Fruit fly (Drosophila melanogaster) whole organism, embryonic: Measurements from ENCODE around the gene dob.

Source experiments
- ATbp ChIP-seq: fragments of 200-800 bp; sonication (Bioruptor generic); optimal IDR thresholded peaks from 2 replicates; lab custom pipeline; 2017; ENCODE audit warnings: missing biosample characterization, mild to moderate bottlenecking, missing genetic modification characterization, missing genetic modification reagents
- Abd-B ChIP-seq: fragments of 200-800 bp; sonication (Bioruptor generic); optimal IDR thresholded peaks from 2 replicates; lab custom pipeline; 2018; ENCODE audit warnings: missing biosample characterization, mild to moderate bottlenecking, missing genetic modification characterization, moderate library complexity
- CG1024 ChIP-seq: fragments of 200-800 bp; sonication (Bioruptor generic); IDR thresholded peaks from 2 replicates; pipeline ENCODE4 v1.3.6; 2022; ENCODE audit warnings: missing biosample characterization, missing genetic modification characterization
- CG10654 ChIP-seq: fragments of 200-800 bp; sonication (Bioruptor generic); optimal IDR thresholded peaks from 2 replicates; lab custom pipeline; 2016; ENCODE audit warnings: missing biosample characterization, missing genetic modification characterization
- CG11456 ChIP-seq: fragments of 200-800 bp; sonication (Bioruptor generic); IDR thresholded peaks from 3 replicates; pipeline ENCODE4 v1.3.6; 2022; ENCODE audit warnings: missing biosample characterization, missing genetic modification characterization
- CG12299 ChIP-seq: fragments of 200-800 bp; sonication (Bioruptor generic); optimal IDR thresholded peaks from 2 replicates; lab custom pipeline; 2018; ENCODE audit warnings: missing biosample characterization, mild to moderate bottlenecking, missing genetic modification characterization
- CG13123 ChIP-seq: fragments of 200-800 bp; sonication (Bioruptor generic); optimal IDR thresholded peaks from 2 replicates; lab custom pipeline; 2016; ENCODE audit warnings: missing biosample characterization, missing genetic modification characterization
- CG13775 ChIP-seq: fragments of 200-800 bp; sonication (Bioruptor generic); optimal IDR thresholded peaks from 3 replicates; lab custom pipeline; 2017; ENCODE audit warnings: missing biosample characterization, mild to moderate bottlenecking, missing genetic modification characterization
- CG14014 ChIP-seq: fragments of 200-800 bp; sonication (Bioruptor generic); IDR thresholded peaks from 2 replicates; pipeline ENCODE4 v1.3.6; 2022; ENCODE audit warnings: missing biosample characterization, missing genetic modification characterization
- CG15011 ChIP-seq: fragments of 200-800 bp; sonication (Bioruptor generic); optimal IDR thresholded peaks from 3 replicates; lab custom pipeline; 2018; ENCODE audit warnings: missing biosample characterization, mild to moderate bottlenecking, missing genetic modification characterization
- CG17568 ChIP-seq: fragments of 200-800 bp; sonication (Bioruptor generic); optimal IDR thresholded peaks from 2 replicates; lab custom pipeline; 2018; ENCODE audit warnings: missing biosample characterization, mild to moderate bottlenecking, missing genetic modification characterization, moderate library complexity
- CG17912 ChIP-seq: fragments of 200-800 bp; sonication (Bioruptor generic); optimal IDR thresholded peaks from 2 replicates; lab custom pipeline; 2018; ENCODE audit warnings: missing biosample characterization, mild to moderate bottlenecking, missing genetic modification characterization
- CG18262 ChIP-seq: fragments of 200-800 bp; optimal IDR thresholded peaks from 3 replicates; lab custom pipeline; 2019; ENCODE audit warnings: missing biosample characterization, mild to moderate bottlenecking, missing genetic modification characterization, moderate library complexity
- CG1832 ChIP-seq: fragments of 200-800 bp; sonication (Bioruptor generic); optimal IDR thresholded peaks from 2 replicates; lab custom pipeline; 2017; ENCODE audit warnings: missing biosample characterization, mild to moderate bottlenecking, missing genetic modification characterization, inconsistent platforms
- CG18476 ChIP-seq: fragments of 200-800 bp; sonication (Bioruptor generic); optimal IDR thresholded peaks from 2 replicates; lab custom pipeline; 2016; ENCODE audit warnings: missing biosample characterization, mild to moderate bottlenecking, missing genetic modification characterization
- CG32772 ChIP-seq: fragments of 200-800 bp; sonication (Bioruptor generic); IDR thresholded peaks from 2 replicates; pipeline ENCODE4 v1.3.6; 2022; ENCODE audit warnings: missing biosample characterization, missing genetic modification characterization
- CG34376 ChIP-seq: fragments of 200-800 bp; sonication (Bioruptor generic); optimal IDR thresholded peaks from 2 replicates; lab custom pipeline; 2018; ENCODE audit warnings: missing biosample characterization, mild to moderate bottlenecking, missing genetic modification characterization
- CG4328 ChIP-seq: fragments of 200-800 bp; sonication (Bioruptor generic); optimal IDR thresholded peaks from 3 replicates; lab custom pipeline; 2017; ENCODE audit warnings: missing biosample characterization, missing genetic modification reagents, missing genetic modification characterization
- CG5953 ChIP-seq: fragments of 200-800 bp; sonication (Bioruptor generic); IDR thresholded peaks from 2 replicates; pipeline ENCODE4 v1.3.6; 2022; ENCODE audit warnings: missing biosample characterization, missing genetic modification characterization
- CG6854 ChIP-seq: fragments of 200-800 bp; sonication (Bioruptor generic); optimal IDR thresholded peaks from 3 replicates; lab custom pipeline; 2017; ENCODE audit warnings: missing biosample characterization, mild to moderate bottlenecking, missing genetic modification characterization
- CG8478 ChIP-seq: fragments of >200 bp; optimal IDR thresholded peaks from 2 replicates; lab custom pipeline; 2018
- CG9437 ChIP-seq: fragments of 200-800 bp; sonication (Bioruptor generic); optimal IDR thresholded peaks from 2 replicates; lab custom pipeline; 2018; ENCODE audit warnings: missing biosample characterization, mild to moderate bottlenecking, missing genetic modification characterization
- CrebB ChIP-seq: fragments of 200-800 bp; sonication (Bioruptor generic); optimal IDR thresholded peaks from 3 replicates; lab custom pipeline; 2018; ENCODE audit warnings: missing biosample characterization, mild to moderate bottlenecking, missing genetic modification characterization
- HLH3B ChIP-seq: fragments of 200-800 bp; sonication (Bioruptor generic); IDR thresholded peaks from 2 replicates; pipeline ENCODE4 v1.3.6; 2022; ENCODE audit warnings: missing biosample characterization, missing genetic modification characterization
- Hmr ChIP-seq: fragments of 200-800 bp; sonication (Bioruptor generic); optimal IDR thresholded peaks from 3 replicates; lab custom pipeline; 2017; ENCODE audit warnings: mild to moderate bottlenecking, missing biosample characterization, missing genetic modification reagents, missing genetic modification characterization
- Med ChIP-seq: fragments of 200-800 bp; sonication (Bioruptor generic); peaks from one replicate; lab custom pipeline; 2016; ENCODE audit warnings: missing biosample characterization, missing genetic modification characterization, mild to moderate bottlenecking, inconsistent platforms, moderate library complexity
- NK7.1 ChIP-seq: fragments of 200-800 bp; sonication (Bioruptor generic); optimal IDR thresholded peaks from 3 replicates; lab custom pipeline; 2016; ENCODE audit warnings: missing biosample characterization, missing genetic modification characterization
- Neu2 ChIP-seq: fragments of 200-800 bp; sonication (Bioruptor generic); optimal IDR thresholded peaks from 3 replicates; lab custom pipeline; 2016; ENCODE audit warnings: missing biosample characterization, missing genetic modification characterization, borderline replicate concordance
- Optix ChIP-seq: fragments of 200-800 bp; sonication (Bioruptor generic); IDR thresholded peaks from 3 replicates; pipeline ENCODE4 v1.3.6; 2022; ENCODE audit warnings: missing biosample characterization, missing genetic modification characterization
- Poxn ChIP-seq: fragments of 200-800 bp; sonication (Bioruptor generic); IDR thresholded peaks from 2 replicates; pipeline ENCODE4 v1.3.6; 2022; ENCODE audit warnings: missing biosample characterization, missing genetic modification characterization
- Scr ChIP-seq: fragments of 200-800 bp; sonication (Bioruptor generic); IDR thresholded peaks from 2 replicates; pipeline ENCODE4 v1.3.6; 2022; ENCODE audit warnings: missing biosample characterization, missing genetic modification characterization; ENCODE audit not compliant: partially characterized antibody
- Sox102F ChIP-seq: fragments of 200-800 bp; sonication (Bioruptor generic); optimal IDR thresholded peaks from 2 replicates; lab custom pipeline; 2018; ENCODE audit warnings: missing biosample characterization, mild to moderate bottlenecking, missing genetic modification characterization, moderate library complexity
- Sry-δ ChIP-seq: fragments of 200-800 bp; sonication (Bioruptor generic); optimal IDR thresholded peaks from 2 replicates; lab custom pipeline; 2016; ENCODE audit warnings: missing biosample characterization, missing genetic modification characterization
- Xrp1 ChIP-seq: fragments of 200-800 bp; sonication (Bioruptor generic); IDR thresholded peaks from 2 replicates; pipeline ENCODE4 v1.3.6; 2022; ENCODE audit warnings: missing biosample characterization, missing genetic modification characterization
- ara ChIP-seq: fragments of 200-800 bp; sonication (Bioruptor generic); IDR thresholded peaks from 2 replicates; pipeline ENCODE4 v1.3.6; 2022; ENCODE audit warnings: missing biosample characterization, missing genetic modification characterization
- ash1 ChIP-seq: fragments of 200-800 bp; sonication (Bioruptor generic); optimal IDR thresholded peaks from 2 replicates; lab custom pipeline; 2018; ENCODE audit warnings: missing biosample characterization, mild to moderate bottlenecking, missing genetic modification characterization
- crol ChIP-seq: fragments of 200-800 bp; sonication (Bioruptor generic); IDR thresholded peaks from 2 replicates; pipeline ENCODE4 v1.3.6; 2022; ENCODE audit warnings: missing biosample characterization, missing genetic modification characterization
- dati ChIP-seq: fragments of 200-800 bp; sonication (Bioruptor generic); IDR thresholded peaks from 2 replicates; pipeline ENCODE4 v1.3.6; 2022; ENCODE audit warnings: missing biosample characterization, missing genetic modification characterization
- fd96Cb ChIP-seq: fragments of 200-800 bp; sonication (Bioruptor generic); optimal IDR thresholded peaks from 2 replicates; lab custom pipeline; 2018; ENCODE audit warnings: missing biosample characterization, mild to moderate bottlenecking, missing genetic modification characterization, moderate library complexity
- insv ChIP-seq, 2 experiments: fragments of 200-800 bp; sonication (Bioruptor generic); optimal IDR thresholded peaks; 3 replicates each; lab custom pipeline; 2016 to 2018; ENCODE audit warnings: missing biosample characterization in 2 of 2, missing genetic modification characterization in 2 of 2
- jigr1 ChIP-seq: fragments of 200-800 bp; sonication (Bioruptor generic); IDR thresholded peaks from 3 replicates; pipeline ENCODE4 v1.3.6; 2022; ENCODE audit warnings: missing biosample characterization, missing genetic modification characterization
- maf-S ChIP-seq: fragments of 200-800 bp; sonication (Bioruptor generic); optimal IDR thresholded peaks from 2 replicates; lab custom pipeline; 2016; ENCODE audit warnings: missing biosample characterization, missing genetic modification characterization
- phol ChIP-seq: fragments of 200-800 bp; sonication (Bioruptor generic); optimal IDR thresholded peaks from 3 replicates; lab custom pipeline; 2018; ENCODE audit warnings: missing biosample characterization, mild to moderate bottlenecking, missing genetic modification characterization, moderate library complexity
- tgo ChIP-seq: fragments of 200-800 bp; sonication (Bioruptor generic); IDR thresholded peaks from 3 replicates; pipeline ENCODE4 v1.3.6; 2022; ENCODE audit warnings: missing biosample characterization, missing genetic modification characterization
- tin ChIP-seq: fragments of 200-800 bp; sonication (Bioruptor generic); optimal IDR thresholded peaks from 3 replicates; lab custom pipeline; 2016; ENCODE audit warnings: missing biosample characterization, missing genetic modification characterization
- toy ChIP-seq: fragments of 200-800 bp; sonication (Bioruptor generic); IDR thresholded peaks from 2 replicates; pipeline ENCODE4 v1.3.6; 2022; ENCODE audit warnings: missing biosample characterization, missing genetic modification characterization
- twi ChIP-seq: fragments of 200-800 bp; optimal IDR thresholded peaks from 2 replicates; lab custom pipeline; 2019; ENCODE audit warnings: missing biosample characterization, mild to moderate bottlenecking, missing genetic modification characterization, moderate library complexity
- vnd ChIP-seq: fragments of 200-800 bp; sonication (Bioruptor generic); IDR thresholded peaks from 3 replicates; pipeline ENCODE4 v1.3.6; 2022; ENCODE audit warnings: missing biosample characterization, missing genetic modification characterization; ENCODE audit not compliant: partially characterized antibody
- wek ChIP-seq: fragments of 200-800 bp; sonication (Bioruptor generic); optimal IDR thresholded peaks from 3 replicates; lab custom pipeline; 2018; ENCODE audit warnings: missing biosample characterization, mild to moderate bottlenecking, missing genetic modification characterization, moderate library complexity
- zen ChIP-seq: fragments of 200-800 bp; sonication (Bioruptor generic); optimal IDR thresholded peaks from 3 replicates; lab custom pipeline; 2018; ENCODE audit warnings: missing biosample characterization, mild to moderate bottlenecking, missing genetic modification characterization, moderate library complexity

dob gene

dm6 chrX:15084580-15085138 lies 17.9 kb downstream of the dob start, which contains the start of gene Cox17 (continued):
- peak; percentile 3; the same call in 1 of the 2 replicates for TF ChIP-seq CG1024 (GFP tag; lab: Robert Waterston, UW)
- TF ChIP-seq NK7.1 (GFP tag; lab: Kevin White, UChicago) = no peak
- TF ChIP-seq CG12299 (tag; lab: Kevin White, UChicago) = peak; percentile 48
- peak; percentile 68; the same call in 1 of the 3 replicates for TF ChIP-seq jigr1 (GFP tag; lab: Robert Waterston, UW)
- peak; percentile 46 for TF ChIP-seq CG6854 (GFP tag; lab: Kevin White, UChicago)
- peak; percentile 74 for TF ChIP-seq Xrp1 (GFP tag; lab: Robert Waterston, UW)
- no peak for TF ChIP-seq crol (GFP tag; lab: Robert Waterston, UW)
- TF ChIP-seq vnd (GFP tag; lab: Robert Waterston, UW) = peak; percentile 78
- TF ChIP-seq zen = peak; percentile 76
- peak; percentile 26; the same call in 1 of the 2 replicates for TF ChIP-seq HLH3B (GFP tag; lab: Robert Waterston, UW)
- TF ChIP-seq CG32772 (GFP tag; lab: Robert Waterston, UW) = peak; percentile 60; the same call in 1 of the 2 replicates
- peak; percentile 86 for TF ChIP-seq CG18262 (tag; lab: Kevin White, UChicago)
- peak; percentile 81 for TF ChIP-seq CG4328 (GFP tag; lab: Kevin White, UChicago)
- peak; percentile 87 for TF ChIP-seq Med (GFP tag; lab: Kevin White, UChicago)
- peak; percentile 84 for TF ChIP-seq tin (GFP tag; lab: Kevin White, UChicago)
- TF ChIP-seq dati (GFP tag; lab: Robert Waterston, UW) = 0 out of 2 replicates have a peak, but pooled peaks have one; percentile 25
- peak; percentile 20 for TF ChIP-seq maf-S (GFP tag; lab: Kevin White, UChicago)
- TF ChIP-seq CG10654 (GFP tag; lab: Kevin White, UChicago) = peak; percentile 78
- TF ChIP-seq ash1 (GFP tag; lab: Kevin White, UChicago) = no peak
- TF ChIP-seq CG17912 (GFP tag; lab: Kevin White, UChicago) = no peak
- TF ChIP-seq Poxn (GFP tag; lab: Robert Waterston, UW) = peak; percentile 15; the same call in 1 of the 2 replicates
- TF ChIP-seq Sry-δ (GFP tag; lab: Kevin White, UChicago) = peak; percentile 72
- TF ChIP-seq CG8478 (lab: Kevin White, UChicago) = no peak
- no peak for TF ChIP-seq CG5953
- peak; percentile 55; the same call in 1 of the 2 replicates for TF ChIP-seq CG14014 (GFP tag; lab: Robert Waterston, UW)
- TF ChIP-seq CG34376 (GFP tag; lab: Kevin White, UChicago) = peak; percentile 82
- TF ChIP-seq ATbp (GFP tag; lab: Kevin White, UChicago) = peak; percentile 72
- TF ChIP-seq CG1832 = no peak
- no peak for TF ChIP-seq wek
- peak in 1 of 2 experiments; percentile 53 for TF ChIP-seq insv (GFP tag; optimal IDR thresholded peaks at IDR 0.05; lab: Kevin White, UChicago)
- TF ChIP-seq ara (GFP tag; lab: Robert Waterston, UW) = no peak; the same call in 1 of the 2 replicates
- peak; percentile 90 for TF ChIP-seq CG13775 (GFP tag; lab: Kevin White, UChicago)
- TF ChIP-seq CG18476 (GFP tag; lab: Kevin White, UChicago) = peak; percentile 85
- no peak for TF ChIP-seq Neu2
- TF ChIP-seq CG11456 (GFP tag; lab: Robert Waterston, UW) = peak; percentile 75; the same call in 2 of the 3 replicates
- peak; percentile 84 for TF ChIP-seq Scr
- TF ChIP-seq CG15011 (GFP tag; lab: Kevin White, UChicago) = peak; percentile 78
- TF ChIP-seq CG9437 (GFP tag; lab: Kevin White, UChicago) = peak; percentile 84
- TF ChIP-seq fd96Cb = peak; percentile 79
- peak; percentile 44; the same call in 1 of the 3 replicates for TF ChIP-seq Optix (GFP tag; lab: Robert Waterston, UW)
- peak; percentile 89 for TF ChIP-seq phol (tag; lab: Kevin White, UChicago)
- TF ChIP-seq CG17568 (GFP tag; lab: Kevin White, UChicago) = peak; percentile 56
- peak; percentile 78 for TF ChIP-seq Sox102F (GFP tag; lab: Kevin White, UChicago)
- peak; percentile 84 for TF ChIP-seq Hmr (GFP tag; lab: Kevin White, UChicago)
- TF ChIP-seq CG13123 = peak; percentile 65
- peak; percentile 22 for TF ChIP-seq CrebB
- TF ChIP-seq toy (GFP tag; lab: Robert Waterston, UW) = no peak
- peak; percentile 75 for TF ChIP-seq twi
- TF ChIP-seq Abd-B (GFP tag; lab: Kevin White, UChicago) = peak; percentile 82
- TF ChIP-seq tgo = peak; percentile 65
